Fruit fly (Drosophila melanogaster) whole organism, pupa: Measurements from ENCODE around the gene mldr.

Experiments
- CG10348 ChIP-seq: fragments of 200-800 bp; sonication (Bioruptor generic); IDR thresholded peaks from 2 replicates; pipeline ENCODE4 v1.3.6; 2022; ENCODE audit warnings: missing biosample characterization, missing genetic modification characterization
- CG13204 ChIP-seq: fragments of 200-800 bp; sonication (Bioruptor generic); optimal IDR thresholded peaks from 2 replicates; lab custom pipeline; 2018; ENCODE audit warnings: missing biosample characterization, mild to moderate bottlenecking, missing genetic modification characterization, moderate library complexity
- CG17806 ChIP-seq: fragments of 200-800 bp; sonication (Bioruptor generic); optimal IDR thresholded peaks from 2 replicates; lab custom pipeline; 2018; ENCODE audit warnings: missing biosample characterization, mild to moderate bottlenecking, missing genetic modification characterization, moderate library complexity
- CG32121 ChIP-seq: fragments of 200-800 bp; sonication (Bioruptor generic); IDR thresholded peaks from 2 replicates; pipeline ENCODE4 v1.3.6; 2022; ENCODE audit warnings: missing biosample characterization, missing genetic modification characterization
- CG4496 ChIP-seq: fragments of 200-800 bp; sonication (Bioruptor generic); IDR thresholded peaks from 3 replicates; pipeline ENCODE4 v1.3.6; 2022; ENCODE audit warnings: missing biosample characterization, missing genetic modification characterization
- CG8159 ChIP-seq: fragments of 200-800 bp; sonication (Bioruptor generic); optimal IDR thresholded peaks from 3 replicates; lab custom pipeline; 2018; ENCODE audit warnings: missing biosample characterization, mild to moderate bottlenecking, missing genetic modification characterization, moderate library complexity
- CG9948 ChIP-seq: fragments of 200-800 bp; sonication (Bioruptor generic); optimal IDR thresholded peaks from 2 replicates; lab custom pipeline; 2018; ENCODE audit warnings: missing biosample characterization, mild to moderate bottlenecking, missing genetic modification characterization, moderate library complexity
- D1 ChIP-seq: fragments of 200-800 bp; sonication (Bioruptor generic); optimal IDR thresholded peaks from 2 replicates; lab custom pipeline; 2018; ENCODE audit warnings: missing biosample characterization, mild to moderate bottlenecking, missing genetic modification characterization, moderate library complexity
- EcR ChIP-seq: fragments of 200-800 bp; sonication (Bioruptor generic); optimal IDR thresholded peaks from 3 replicates; lab custom pipeline; 2019; ENCODE audit warnings: missing biosample characterization, missing genetic modification characterization, mild to moderate bottlenecking, moderate library complexity, missing genetic modification reagents
- Pif1B ChIP-seq: fragments of 200-800 bp; sonication (Bioruptor generic); optimal IDR thresholded peaks from 3 replicates; lab custom pipeline; 2016; ENCODE audit warnings: missing biosample characterization, missing genetic modification characterization
- Snoo ChIP-seq: fragments of 200-800 bp; sonication (Bioruptor generic); optimal IDR thresholded peaks from 3 replicates; lab custom pipeline; 2017; ENCODE audit warnings: missing biosample characterization, mild to moderate bottlenecking, missing genetic modification characterization, inconsistent platforms
- fd96Ca ChIP-seq: fragments of 200-800 bp; sonication (Bioruptor generic); IDR thresholded peaks from 3 replicates; pipeline ENCODE4 v1.3.6; 2022; ENCODE audit warnings: missing biosample characterization, missing genetic modification characterization
- gl ChIP-seq: fragments of 200-800 bp; sonication (Bioruptor generic); optimal IDR thresholded peaks from 2 replicates; lab custom pipeline; 2018; ENCODE audit warnings: missing biosample characterization, mild to moderate bottlenecking, missing genetic modification characterization

DNA sequence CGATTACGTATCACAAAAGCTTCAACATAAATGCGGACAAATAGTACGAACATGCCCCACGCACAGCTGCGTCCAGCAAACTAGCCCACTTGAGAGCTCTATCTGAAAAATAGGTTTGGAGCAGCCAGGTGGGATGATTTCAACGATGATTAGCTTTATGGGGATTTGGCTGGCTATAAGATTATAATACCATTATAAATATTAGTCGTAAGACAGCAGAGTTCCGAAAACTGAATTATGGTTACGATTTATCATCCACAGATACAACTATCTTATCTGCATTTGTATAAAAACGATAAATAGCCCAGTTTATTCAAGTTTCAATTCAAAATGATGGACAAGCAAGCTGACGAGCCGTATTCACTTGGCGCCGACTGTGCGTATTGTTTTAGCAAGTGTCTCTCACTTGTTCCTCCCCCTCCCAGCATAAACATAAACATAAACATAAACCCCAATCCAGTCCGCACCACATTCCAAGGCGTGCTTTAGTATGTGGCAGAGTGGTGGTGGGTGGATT lies 27.4 kb upstream of the mldr start:
- TF ChIP-seq Pif1B (GFP tag; lab: Kevin White, UChicago) (no peak), CG10348 (GFP tag; lab: Robert Waterston, UW) (no peak), CG32121 (GFP tag; lab: Robert Waterston, UW) (peak; percentile 69), Snoo (tag; lab: Kevin White, UChicago) (no peak), CG8159 (tag; lab: Kevin White, UChicago) (peak; percentile 32), fd96Ca (GFP tag; lab: Robert Waterston, UW) (0 out of 3 replicates have a peak, but pooled peaks have one; percentile 48), CG9948 (peak; percentile 39), EcR (GFP tag; lab: Kevin White, UChicago) (no peak), CG13204 (GFP tag; lab: Kevin White, UChicago) (no peak), CG17806 (tag; lab: Kevin White, UChicago) (peak; percentile 21), gl (tag; lab: Kevin White, UChicago) (no peak), CG4496 (no peak), D1 (tag; lab: Kevin White, UChicago) (no peak)
